Worm (Caenorhabditis elegans) whole organism, early embryonic: Measurements from ENCODE around the gene C43H6.12.

Source experiments
- flt-1 ChIP-seq: fragments of 200-800 bp; sonication (Bioruptor generic); IDR thresholded peaks from 2 replicates; pipeline ENCODE4 v1.3.6; 2022; ENCODE audit warnings: missing genetic modification characterization, missing compliant biosample characterization
- scrt-1 ChIP-seq: fragments of 200-800 bp; sonication (Bioruptor generic); IDR thresholded peaks from 2 replicates; pipeline ENCODE4 v1.3.6; 2022; ENCODE audit warnings: missing genetic modification characterization, missing compliant biosample characterization
- sea-1 ChIP-seq: fragments of 200-800 bp; sonication (Bioruptor generic); conservative IDR thresholded peaks from 2 replicates; pipeline ENCODE4 v1.3.6; 2022; ENCODE audit warnings: missing genetic modification characterization, missing compliant biosample characterization

DNA sequence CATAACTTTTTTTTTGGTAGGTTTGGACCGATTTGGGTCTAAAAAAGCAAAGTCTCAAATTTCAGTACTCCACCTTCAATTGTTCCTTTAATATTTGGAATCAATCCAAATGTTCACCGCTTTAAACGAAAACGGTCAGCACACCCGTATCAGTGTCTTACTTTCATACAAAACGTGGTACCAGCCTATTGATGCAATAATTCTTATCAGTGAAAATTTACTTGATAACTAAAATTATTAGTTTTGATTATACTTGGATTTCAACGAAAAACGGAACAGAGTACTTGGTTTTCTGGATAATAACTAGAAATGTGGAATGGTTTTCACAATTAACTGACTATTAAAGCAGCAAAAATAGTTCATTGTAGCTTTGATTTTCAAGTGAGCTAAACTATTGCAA is 38.8 kb upstream of the C43H6.12 start:
- TF ChIP-seq scrt-1 (GFP tag; lab: Robert Waterston, UW), result no peak
- no peak for TF ChIP-seq sea-1 (GFP tag; lab: Robert Waterston, UW)
- TF ChIP-seq flt-1 (GFP tag; lab: Robert Waterston, UW), result no peak
